Worm (Caenorhabditis elegans): ENCODE data around the gene R07C12.1.
A peak's percentile ranks its signal among the peaks of the same experiment; 100 is the strongest.

The R07C12.1 gene

DNA sequence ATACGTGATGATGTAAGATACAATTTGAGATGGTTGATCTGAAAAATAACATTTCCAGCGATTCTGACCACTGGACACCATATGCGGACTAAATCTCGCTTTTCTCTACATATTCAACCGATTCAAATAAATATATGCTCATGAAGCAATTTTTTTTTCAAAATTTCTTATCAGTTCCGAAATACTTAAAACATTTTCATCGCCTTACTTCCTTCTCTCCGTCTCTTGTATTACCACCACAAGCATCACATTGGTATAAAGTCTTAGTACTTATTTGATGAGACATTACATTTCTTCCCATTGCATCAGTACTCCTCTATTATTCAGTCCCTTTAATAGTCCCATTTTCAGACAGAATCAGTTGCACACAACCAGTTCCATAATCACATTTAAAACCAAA, 2.4 kb downstream of the R07C12.1 start, which contains the start of gene K08D10.14:
K08D10.14 (plus strand) TSS at position 301 of the 400 bp plus-strand sequence.
- TF ChIP-seq unc-130 (GFP tag; optimal IDR thresholded peaks at IDR 0.05) (no peak), nhr-80 (tag; optimal IDR thresholded peaks at IDR 0.05) (peak; percentile 17)

- TF ChIP-seq zim-3 (tag; optimal IDR thresholded peaks at IDR 0.05), result no peak
- TF ChIP-seq atf-7 (tag; optimal IDR thresholded peaks at IDR 0.05), result no peak
Observed at ce11 chrIV:4162121-4162520, 9.9 kb downstream of the R07C12.1 start, which contains the start of gene scrm-5. Gene scrm-5 (plus strand): TSS chrIV:4162421.

ce11 chrIV:4164392-4164791, 12.1 kb downstream of the R07C12.1 start, which contains the start of gene scrm-8:
Gene scrm-8 (plus strand): TSS chrIV:4164692.
- no peak for TF ChIP-seq ceh-40 (GFP tag; IDR thresholded peaks at IDR 0.05)
- TF ChIP-seq F57C9.4 (tag; optimal IDR thresholded peaks at IDR 0.05), result no peak
- no peak for TF ChIP-seq F22D6.2 (tag; optimal IDR thresholded peaks at IDR 0.05)
- no peak for TF ChIP-seq ets-4 (GFP tag; optimal IDR thresholded peaks at IDR 0.05)
- TF ChIP-seq dpff-1 (tag; optimal IDR thresholded peaks at IDR 0.05), result no peak
- no peak for TF ChIP-seq unc-62 (GFP tag; optimal IDR thresholded peaks at IDR 0.05)
- no peak for TF ChIP-seq lir-1 (GFP tag; conservative IDR thresholded peaks at IDR 0.05)
- TF ChIP-seq lsy-27 (tag; optimal IDR thresholded peaks at IDR 0.05; ENCODE audit: borderline replicate concordance, insufficient read depth), result no peak

- TF ChIP-seq K12H6.12 (tag; optimal IDR thresholded peaks at IDR 0.05), result no peak
- TF ChIP-seq fkh-3 (tag; optimal IDR thresholded peaks at IDR 0.05), result no peak
- TF ChIP-seq T26A5.8 (tag; optimal IDR thresholded peaks at IDR 0.05), result no peak
- no peak for TF ChIP-seq Y95B8A.8 (GFP tag; IDR thresholded peaks at IDR 0.05)
- TF ChIP-seq gei-17 (GFP tag; optimal IDR thresholded peaks at IDR 0.05), result no peak
- no peak for TF ChIP-seq C17E4.6 (GFP tag; IDR thresholded peaks at IDR 0.05)
- no peak for TF ChIP-seq ceh-79 (tag; optimal IDR thresholded peaks at IDR 0.05)
- TF ChIP-seq ceh-58 (GFP tag; IDR thresholded peaks at IDR 0.05), result no peak
- TF ChIP-seq F49E8.2 (tag; optimal IDR thresholded peaks at IDR 0.05; ENCODE audit: insufficient read depth), result no peak
- TF ChIP-seq madf-3 (GFP tag; IDR thresholded peaks at IDR 0.05), result no peak
- no peak for TF ChIP-seq nhr-80 (tag; optimal IDR thresholded peaks at IDR 0.05)
- TF ChIP-seq hsf-1 (GFP tag; IDR thresholded peaks at IDR 0.05), result no peak
- TF ChIP-seq F57C9.4 (tag; optimal IDR thresholded peaks at IDR 0.05), result no peak
- no peak for TF ChIP-seq attf-3 (GFP tag; conservative IDR thresholded peaks at IDR 0.05)
- TF ChIP-seq B0019.2 (GFP tag; conservative IDR thresholded peaks at IDR 0.05), result no peak
- TF ChIP-seq aptf-2 (GFP tag; conservative IDR thresholded peaks at IDR 0.05), result no peak
- TF ChIP-seq ceh-100 (GFP tag; IDR thresholded peaks at IDR 0.05), result no peak
Observed at ce11 chrIV:4167296-4167695, 15.0 kb downstream of the R07C12.1 start.

- TF ChIP-seq ceh-40 (GFP tag; IDR thresholded peaks at IDR 0.05) (no peak), mcd-1 (GFP tag; IDR thresholded peaks at IDR 0.05) (peak; percentile 89), sdz-38 (tag; optimal IDR thresholded peaks at IDR 0.05) (no peak), lsy-27 (tag; optimal IDR thresholded peaks at IDR 0.05; ENCODE audit: borderline replicate concordance, insufficient read depth) (no peak), snpc-3.4 (tag; optimal IDR thresholded peaks at IDR 0.05) (no peak), T07F8.4 (tag; optimal IDR thresholded peaks at IDR 0.05) (no peak), B0261.1 (tag; optimal IDR thresholded peaks at IDR 0.05) (no peak), F10E7.11 (tag; optimal IDR thresholded peaks at IDR 0.05) (no peak), snpc-4 (GFP tag; optimal IDR thresholded peaks at IDR 0.05) (no peak), snpc-4 (tag; optimal IDR thresholded peaks at IDR 0.05) (peak in 1 of 4 experiments; percentile 3), F33H1.4 (GFP tag; IDR thresholded peaks at IDR 0.05) (0 out of 2 replicates have a peak, but pooled peaks have one; percentile 18), bed-2 (GFP tag; IDR thresholded peaks at IDR 0.05) (0 out of 2 replicates have a peak, but pooled peaks have one; percentile 32), snpc-1.1 (tag; optimal IDR thresholded peaks at IDR 0.05; ENCODE audit: insufficient read depth) (no peak), hlh-26 (GFP tag; conservative IDR thresholded peaks at IDR 0.05) (no peak), lin-35 (GFP tag; optimal IDR thresholded peaks at IDR 0.05) (peak in 1 of 3 experiments; percentile 28), ama-1 (optimal IDR thresholded peaks at IDR 0.05) (no peak), ama-1 (GFP tag; optimal IDR thresholded peaks at IDR 0.05) (no peak), ceh-27 (GFP tag; optimal IDR thresholded peaks at IDR 0.05) (no peak)
Observed at ce11 chrIV:4171531-4172163, 19.4 kb downstream of the R07C12.1 start, which contains the start of the genes K08D10.13 and rnp-2. Gene K08D10.13 (minus strand): TSS chrIV:4171581. Gene rnp-2 (plus strand): TSS chrIV:4172076.

Data from whole organism, young adult.